Fruit fly (Drosophila melanogaster): Measurements from ENCODE around the gene CG9915.
A peak's percentile ranks its signal among the peaks of the same experiment; 100 is the strongest.

- TF ChIP-seq CG10348 (GFP tag; IDR thresholded peaks at IDR 0.05) (no peak), D1 (tag; optimal IDR thresholded peaks at IDR 0.05) (no peak), CG34367 (tag; optimal IDR thresholded peaks at IDR 0.05) (no peak), CG13204 (GFP tag; optimal IDR thresholded peaks at IDR 0.05) (no peak), Ets98B (GFP tag; IDR thresholded peaks at IDR 0.05) (peak; percentile 35; the same call in 1 of the 2 replicates), CG8301 (tag; optimal IDR thresholded peaks at IDR 0.05) (no peak), CG12605 (GFP tag; IDR thresholded peaks at IDR 0.05) (0 out of 2 replicates have a peak, but pooled peaks have one; percentile 30)
These were observed 20.6 kb upstream of the CG9915 start, which contains the start of the genes CG9921 and Dsp1 for dm6 chrX:16333434-16334141.

Data from whole organism, pupa.